Worm (Caenorhabditis elegans): ENCODE results near the gene fbxb-15.
"Not testable (repeated sequence)": the region's sequence is repeated elsewhere in the genome, so short reads cannot be mapped to it uniquely, and the experiment has no call there.

The fbxb-15 gene

DNA sequence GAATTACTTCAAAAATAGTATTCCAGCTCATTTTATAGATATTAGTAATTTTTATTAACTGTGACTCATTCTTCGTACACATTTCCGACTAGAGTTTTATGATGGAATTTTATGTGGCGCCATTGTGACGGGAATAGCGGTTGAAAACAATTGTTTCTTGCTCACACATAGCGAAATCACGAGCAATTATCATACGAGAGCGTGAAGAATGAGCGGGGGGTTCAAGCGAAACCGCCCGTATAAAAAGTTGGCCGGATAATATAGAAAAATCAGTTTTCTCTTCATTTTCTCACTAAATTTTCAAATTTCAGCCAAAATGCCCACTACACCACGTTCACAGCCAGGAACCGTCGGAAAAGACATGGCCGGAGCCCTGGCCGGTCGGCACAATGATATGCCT is 19.8 kb downstream of the fbxb-15 start, which contains the start of gene C08E3.1:
Gene C08E3.1 (plus strand): TSS at position 301 of the 400 bp plus-strand sequence.
- not testable (repeated sequence) for TF ChIP-seq him-1, dao-5, W03F9.2 (tag; optimal IDR thresholded peaks at IDR 0.05)

ce11 chrII:1632216-1632615 is 21.1 kb downstream of the fbxb-15 start, which contains the start of gene C08E3.13:
C08E3.13 (minus strand) TSS chrII:1632316.
- not testable (repeated sequence) for TF ChIP-seq W03F9.2, him-1, dao-5 (tag; optimal IDR thresholded peaks at IDR 0.05)

- not testable (repeated sequence) for TF ChIP-seq dao-5, W03F9.2, him-1 (tag; optimal IDR thresholded peaks at IDR 0.05)
These were observed 25.5 kb downstream of the fbxb-15 start, which contains the start of gene C08E3.15 for ce11 chrII:1627783-1628182. C08E3.15 (minus strand) TSS chrII:1627883.

- TF ChIP-seq dao-5 (tag; optimal IDR thresholded peaks at IDR 0.05): no peak
- no peak for TF ChIP-seq him-1 (tag; optimal IDR thresholded peaks at IDR 0.05)
- TF ChIP-seq W03F9.2 (tag; optimal IDR thresholded peaks at IDR 0.05): no peak
These were observed 27.6 kb downstream of the fbxb-15 start, which contains the start of gene C08E3.14 for ce11 chrII:1625666-1626065. C08E3.14 (plus strand) TSS chrII:1625966.

- TF ChIP-seq dao-5 (tag; optimal IDR thresholded peaks at IDR 0.05): no peak
- TF ChIP-seq him-1 (tag; optimal IDR thresholded peaks at IDR 0.05): no peak
- no peak for TF ChIP-seq W03F9.2 (tag; optimal IDR thresholded peaks at IDR 0.05)
These were observed 28.7 kb downstream of the fbxb-15 start, which contains the start of gene fbxa-160 for ce11 chrII:1624572-1624971. fbxa-160 (minus strand) TSS chrII:1624672.

- TF ChIP-seq him-1 (tag; optimal IDR thresholded peaks at IDR 0.05) (no peak), W03F9.2 (tag; optimal IDR thresholded peaks at IDR 0.05) (no peak), dao-5 (tag; optimal IDR thresholded peaks at IDR 0.05) (no peak)
These were observed 31.5 kb downstream of the fbxb-15 start for ce11 chrII:1621795-1622194.

ce11 chrII:1621180-1621579 is 32.1 kb downstream of the fbxb-15 start, which contains the start of gene fbxa-158:
fbxa-158 (minus strand) TSS chrII:1621280.
- no peak for TF ChIP-seq dao-5 (tag; optimal IDR thresholded peaks at IDR 0.05)
- TF ChIP-seq him-1 (tag; optimal IDR thresholded peaks at IDR 0.05): no peak
- TF ChIP-seq W03F9.2 (tag; optimal IDR thresholded peaks at IDR 0.05): no peak

- TF ChIP-seq W03F9.2 (tag; optimal IDR thresholded peaks at IDR 0.05) (no peak), dao-5 (tag; optimal IDR thresholded peaks at IDR 0.05) (no peak), him-1 (tag; optimal IDR thresholded peaks at IDR 0.05) (no peak)
These were observed 34.3 kb downstream of the fbxb-15 start, which contains the start of gene fbxa-166 for ce11 chrII:1618948-1619347. fbxa-166 (minus strand) TSS chrII:1619048.

DNA sequence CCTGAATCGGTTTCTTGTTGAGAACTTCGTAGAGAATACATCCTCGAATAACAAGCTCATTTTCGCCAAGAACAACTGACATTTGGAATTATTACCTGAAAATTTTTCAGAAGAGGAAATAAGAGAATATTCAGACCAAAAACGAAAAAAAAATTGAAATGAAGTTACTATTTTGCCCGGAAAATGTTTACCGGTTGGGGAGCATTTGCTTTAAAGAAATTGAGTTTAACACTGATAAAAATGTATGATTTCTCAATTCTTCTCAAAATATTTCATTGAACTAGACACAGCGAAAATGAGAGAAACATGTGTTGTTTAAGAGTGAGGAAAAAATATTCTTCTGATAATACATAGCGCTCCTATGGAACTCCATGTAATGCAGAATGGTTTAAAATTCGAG is 36.9 kb downstream of the fbxb-15 start, which contains the start of gene fbxa-165:
Gene fbxa-165 (minus strand): TSS at position 101 of the 400 bp plus-strand sequence.
- TF ChIP-seq W03F9.2 (tag; optimal IDR thresholded peaks at IDR 0.05) (no peak), dao-5 (tag; optimal IDR thresholded peaks at IDR 0.05) (no peak), him-1 (tag; optimal IDR thresholded peaks at IDR 0.05) (no peak)

DNA sequence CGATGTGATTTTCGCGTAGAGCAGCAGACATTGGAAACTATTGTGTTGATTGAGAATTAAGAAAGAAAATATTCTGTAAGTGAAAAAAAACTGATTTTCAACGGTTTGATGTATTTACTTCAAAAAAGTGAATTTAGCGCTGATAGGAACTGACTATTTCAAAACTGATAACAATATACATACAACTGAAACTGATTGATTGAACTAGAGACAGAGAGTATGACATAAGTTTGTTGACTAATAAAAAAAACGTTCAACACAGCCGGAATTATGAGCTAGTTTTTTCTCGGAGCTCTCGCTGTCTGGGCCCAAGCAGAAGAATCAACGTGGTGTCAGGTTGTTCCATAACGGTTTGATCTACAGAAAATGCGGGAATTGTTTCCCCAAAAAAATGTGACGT is 39.3 kb downstream of the fbxb-15 start, which contains the start of gene fbxa-164:
Gene fbxa-164 (minus strand): TSS at position 101 of the 400 bp plus-strand sequence.
- TF ChIP-seq W03F9.2 (tag; optimal IDR thresholded peaks at IDR 0.05) (no peak), dao-5 (tag; optimal IDR thresholded peaks at IDR 0.05) (no peak), him-1 (tag; optimal IDR thresholded peaks at IDR 0.05) (no peak)

DNA sequence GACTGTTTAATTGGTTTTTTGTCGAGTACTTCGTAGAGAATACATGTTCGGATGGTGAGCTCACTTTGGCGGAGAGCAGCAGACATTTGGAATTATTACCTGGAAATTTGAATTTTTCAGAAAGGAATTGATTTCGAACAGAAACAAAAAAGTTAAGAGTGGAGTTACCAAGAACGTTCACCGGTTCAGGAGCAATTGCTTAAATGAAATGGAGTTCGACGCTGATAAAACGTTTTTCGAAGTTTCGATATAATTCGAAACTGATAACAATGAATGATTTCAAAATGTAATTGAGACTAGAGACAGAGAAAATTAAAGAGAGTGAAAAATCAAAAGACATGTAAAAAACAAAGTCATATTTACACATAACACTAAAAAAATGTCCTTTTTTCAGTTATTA is 42.7 kb downstream of the fbxb-15 start, which contains the start of gene fbxa-163:
Gene fbxa-163 (minus strand): TSS at position 101 of the 400 bp plus-strand sequence.
- TF ChIP-seq W03F9.2 (tag; optimal IDR thresholded peaks at IDR 0.05) (no peak), him-1 (tag; optimal IDR thresholded peaks at IDR 0.05) (no peak), dao-5 (tag; optimal IDR thresholded peaks at IDR 0.05) (no peak)

- TF ChIP-seq dao-5 (tag; optimal IDR thresholded peaks at IDR 0.05) (no peak), him-1 (tag; optimal IDR thresholded peaks at IDR 0.05) (no peak), W03F9.2 (tag; optimal IDR thresholded peaks at IDR 0.05) (no peak)
These were observed 44.4 kb downstream of the fbxb-15 start for ce11 chrII:1608915-1609314.

- TF ChIP-seq dao-5 (tag; optimal IDR thresholded peaks at IDR 0.05): no peak
- TF ChIP-seq W03F9.2 (tag; optimal IDR thresholded peaks at IDR 0.05): no peak
- TF ChIP-seq him-1 (tag; optimal IDR thresholded peaks at IDR 0.05): no peak
These were observed 45.7 kb downstream of the fbxb-15 start for ce11 chrII:1607575-1607974.

- TF ChIP-seq dao-5 (tag; optimal IDR thresholded peaks at IDR 0.05) (no peak), W03F9.2 (tag; optimal IDR thresholded peaks at IDR 0.05) (no peak), him-1 (tag; optimal IDR thresholded peaks at IDR 0.05) (no peak)
These were observed 47.2 kb downstream of the fbxb-15 start, which contains the start of gene bath-33 for ce11 chrII:1606079-1606478. bath-33 (minus strand) TSS chrII:1606179.

Data from whole organism, L4/young adult.